Fruit fly (Drosophila melanogaster): Measurements from ENCODE around the gene Mst87F.

Mst87F gene

DNA sequence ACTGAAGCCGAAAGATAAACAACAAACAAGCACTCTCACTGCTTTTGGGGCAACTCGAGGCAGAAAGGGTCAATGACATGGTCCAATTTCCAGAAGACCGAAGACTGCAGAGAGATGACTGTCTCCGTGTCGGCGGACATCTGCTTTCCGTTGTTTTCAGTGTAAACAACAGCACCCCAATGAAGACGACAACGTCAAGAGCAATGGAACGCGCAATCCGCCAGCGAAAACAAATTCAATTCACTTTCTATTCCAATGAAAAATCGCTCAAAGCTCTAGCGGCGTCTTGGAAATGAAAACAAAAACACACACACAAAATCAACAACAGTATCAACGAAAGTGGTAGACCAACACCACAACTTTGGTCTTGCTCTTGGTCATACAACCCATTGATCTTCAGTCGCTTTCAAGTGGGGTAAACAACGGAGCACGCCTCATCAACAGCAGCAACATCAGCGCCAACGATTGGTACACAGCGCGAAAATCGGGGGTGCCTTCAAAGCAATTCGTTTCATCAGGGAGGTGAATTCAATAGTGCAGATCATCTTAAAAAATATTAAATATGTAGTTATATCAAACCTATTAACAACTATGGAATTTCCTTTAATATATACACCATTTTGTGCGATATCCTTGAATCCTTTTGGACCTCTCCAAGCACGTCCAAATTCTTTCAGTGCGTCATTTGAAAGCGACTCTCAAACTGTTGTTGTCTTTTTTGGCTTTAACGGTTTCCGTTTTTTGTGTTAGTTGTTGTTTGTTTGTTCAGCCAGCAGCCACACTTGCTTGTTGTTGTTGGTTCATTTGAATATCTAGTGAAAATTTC is 10.1 kb downstream of the Mst87F start (continued):
- TF ChIP-seq wor (GFP tag; IDR thresholded peaks at IDR 0.05) (peak; percentile 81), CG5953 (GFP tag; IDR thresholded peaks at IDR 0.05) (peak; percentile 41), Gsc (GFP tag; IDR thresholded peaks at IDR 0.05) (no peak), CG10366 (GFP tag; IDR thresholded peaks at IDR 0.05) (peak; percentile 59), ara (GFP tag; IDR thresholded peaks at IDR 0.05) (peak; percentile 27; the same call in 1 of the 2 replicates), CG2202 (tag; optimal IDR thresholded peaks at IDR 0.05) (no peak), Rx (GFP tag; IDR thresholded peaks at IDR 0.05) (no peak), CG8089 (GFP tag; optimal IDR thresholded peaks at IDR 0.05) (peak; percentile 7), ttk (GFP tag; IDR thresholded peaks at IDR 0.05) (peak; percentile 64), inv (GFP tag; IDR thresholded peaks at IDR 0.05; ENCODE audit: partially characterized antibody) (no peak), CG14441 (GFP tag; IDR thresholded peaks at IDR 0.05) (peak; percentile 16), chif (GFP tag; optimal IDR thresholded peaks at IDR 0.05) (no peak), zfh2 (GFP tag; optimal IDR thresholded peaks at IDR 0.05) (no peak), Nf-YC (tag; optimal IDR thresholded peaks at IDR 0.05) (peak; percentile 6), knrl (GFP tag; IDR thresholded peaks at IDR 0.05; ENCODE audit: partially characterized antibody) (no peak), CG11696 (GFP tag; IDR thresholded peaks at IDR 0.05) (no peak), CG31365 (tag; optimal IDR thresholded peaks at IDR 0.05) (no peak), CG10543 (GFP tag; optimal IDR thresholded peaks at IDR 0.05) (peak; percentile 46), sens (GFP tag) (peak; percentile 88), CG10462 (GFP tag; optimal IDR thresholded peaks at IDR 0.05) (peak; percentile 14), hbn (GFP tag; IDR thresholded peaks at IDR 0.05; ENCODE audit: partially characterized antibody) (no peak), CG7372 (GFP tag; IDR thresholded peaks at IDR 0.05) (peak; percentile 27; the same call in 1 of the 2 replicates), cas (GFP tag; IDR thresholded peaks at IDR 0.05) (no peak), Ravus (GFP tag; IDR thresholded peaks at IDR 0.05) (no peak), HHEX (GFP tag; optimal IDR thresholded peaks at IDR 0.05) (peak; percentile 11), CG7745 (tag; optimal IDR thresholded peaks at IDR 0.05) (no peak), onecut (GFP tag; IDR thresholded peaks at IDR 0.05) (peak; percentile 68), fu2 (GFP tag; optimal IDR thresholded peaks at IDR 0.05) (no peak), maf-S (GFP tag; optimal IDR thresholded peaks at IDR 0.05) (no peak), CG31441 (GFP tag; IDR thresholded peaks at IDR 0.05) (peak; percentile 72), lab (GFP tag; optimal IDR thresholded peaks at IDR 0.05) (peak; percentile 47), CG7556 (GFP tag; optimal IDR thresholded peaks at IDR 0.05) (peak; percentile 73), emc (GFP tag; optimal IDR thresholded peaks at IDR 0.05) (no peak), Hr39 (optimal IDR thresholded peaks at IDR 0.05) (no peak), HLH54F (GFP tag; optimal IDR thresholded peaks at IDR 0.05) (no peak), zen (tag; optimal IDR thresholded peaks at IDR 0.05) (no peak), bsh (GFP tag; optimal IDR thresholded peaks at IDR 0.05) (peak in 1 of 2 experiments; percentile 78), ind (GFP tag; optimal IDR thresholded peaks at IDR 0.05) (peak; percentile 57), az2 (GFP tag; optimal IDR thresholded peaks at IDR 0.05) (peak; percentile 73), CG14860 (GFP tag; IDR thresholded peaks at IDR 0.05; ENCODE audit: partially characterized antibody) (no peak), crp (GFP tag; optimal IDR thresholded peaks at IDR 0.05) (peak in 1 of 2 experiments; percentile 9), CG9609 (GFP tag; optimal IDR thresholded peaks at IDR 0.05) (no peak), CkIIα-i1 (GFP tag; IDR thresholded peaks at IDR 0.05) (no peak), CG9817 (tag; optimal IDR thresholded peaks at IDR 0.05) (peak; percentile 39), CG17361 (GFP tag; IDR thresholded peaks at IDR 0.05) (peak; percentile 84), CG13296 (GFP tag; optimal IDR thresholded peaks at IDR 0.05) (no peak), CG12219 (GFP tag; optimal IDR thresholded peaks at IDR 0.05) (peak; percentile 17), CG14965 (GFP tag; optimal IDR thresholded peaks at IDR 0.05; ENCODE audit: borderline replicate concordance) (no peak), CG3726 (GFP tag; IDR thresholded peaks at IDR 0.05) (peak; percentile 48; the same call in 1 of the 3 replicates), cad (GFP tag; optimal IDR thresholded peaks at IDR 0.05) (no peak)
